Worm (Caenorhabditis elegans) whole organism, L1 larva: Measurements from ENCODE around the gene F41C3.1.
A peak's percentile ranks its signal among the peaks of the same experiment; 100 is the strongest.

Source experiments
- C04F5.9 ChIP-seq: sonication (generic microtip); optimal IDR thresholded peaks from 2 replicates; lab custom pipeline; 2016; ENCODE audit warnings: missing genetic modification characterization, missing compliant biosample characterization
- C16A3.4 ChIP-seq: fragments of 150-350 bp; optimal IDR thresholded peaks from 2 replicates; lab custom pipeline; 2014; ENCODE audit warnings: missing biosample characterization, missing genetic modification characterization
- C34B4.2 ChIP-seq: sonication (generic microtip); optimal IDR thresholded peaks from 2 replicates; lab custom pipeline; 2017; ENCODE audit warnings: mild to moderate bottlenecking, missing genetic modification characterization, missing compliant biosample characterization
- aha-1 ChIP-seq: fragments of 150-350 bp; optimal IDR thresholded peaks from 2 replicates; lab custom pipeline; 2014; ENCODE audit warnings: missing biosample characterization, missing genetic modification characterization
- blmp-1 ChIP-seq: fragments of 150-350 bp; optimal IDR thresholded peaks from 2 replicates; lab custom pipeline; 2014; ENCODE audit warnings: missing biosample characterization, missing genetic modification characterization
- ceh-63 ChIP-seq: fragments of 200-800 bp; sonication (Bioruptor generic); optimal IDR thresholded peaks from 2 replicates; lab custom pipeline; 2018; ENCODE audit warnings: mild to moderate bottlenecking, missing genetic modification characterization, missing compliant biosample characterization
- ceh-82 ChIP-seq, 3 experiments: fragments of 150-350 bp in 1 of 3; sonication (generic microtip) in 2 of 3; optimal IDR thresholded peaks; 2 replicates each; lab custom pipeline; 2014 to 2017; ENCODE audit warnings: missing biosample characterization in 3 of 3, missing genetic modification characterization in 3 of 3
- ceh-88 ChIP-seq: fragments of 200-800 bp; sonication (Bioruptor generic); IDR thresholded peaks from 2 replicates; pipeline ENCODE4 v1.3.6; 2022; ENCODE audit warnings: missing genetic modification characterization, missing compliant biosample characterization
- ceh-90 ChIP-seq: sonication (generic microtip); optimal IDR thresholded peaks from 2 replicates; lab custom pipeline; 2016; ENCODE audit warnings: missing genetic modification characterization, missing compliant biosample characterization
- ces-1 ChIP-seq: fragments of 150-350 bp; optimal IDR thresholded peaks from 2 replicates; lab custom pipeline; 2014; ENCODE audit warnings: missing biosample characterization, missing genetic modification reagents, missing genetic modification characterization
- efl-3 ChIP-seq: fragments of 200-800 bp; sonication (Bioruptor generic); optimal IDR thresholded peaks from 2 replicates; lab custom pipeline; 2018; ENCODE audit warnings: mild to moderate bottlenecking, missing genetic modification characterization, missing compliant biosample characterization
- egl-27 ChIP-seq, 2 experiments: fragments of 150-350 bp in 1 of 2; sonication (generic microtip); optimal IDR thresholded peaks; 3 replicates each; lab custom pipeline; 2017 to 2018; ENCODE audit warnings: missing biosample characterization in 2 of 2, missing genetic modification characterization in 2 of 2, missing genetic modification reagents in 2 of 2
- elt-2 ChIP-seq: sonication (generic microtip); optimal IDR thresholded peaks from 2 replicates; lab custom pipeline; 2016; ENCODE audit warnings: missing genetic modification characterization, mild to moderate bottlenecking, inconsistent platforms, missing compliant biosample characterization, missing genetic modification reagents
- ets-5 ChIP-seq: fragments of 200-800 bp; sonication (Bioruptor generic); IDR thresholded peaks from 2 replicates; pipeline ENCODE4 v1.3.6; 2022; ENCODE audit warnings: missing genetic modification characterization, missing compliant biosample characterization
- fkh-10 ChIP-seq: sonication (generic microtip); optimal IDR thresholded peaks from 2 replicates; lab custom pipeline; 2017; ENCODE audit warnings: missing biosample characterization, missing genetic modification reagents, missing genetic modification characterization
- fkh-4 ChIP-seq: sonication (generic microtip); optimal IDR thresholded peaks from 2 replicates; lab custom pipeline; 2016; ENCODE audit warnings: missing compliant biosample characterization, missing genetic modification characterization, borderline replicate concordance
- fkh-8 ChIP-seq: sonication (generic microtip); optimal IDR thresholded peaks from 2 replicates; lab custom pipeline; 2016; ENCODE audit warnings: mild to moderate bottlenecking, missing genetic modification characterization, missing compliant biosample characterization
- grh-1 ChIP-seq: fragments of 200-800 bp; sonication (Bioruptor generic); IDR thresholded peaks from 2 replicates; pipeline ENCODE4 v1.3.6; 2022; ENCODE audit warnings: missing genetic modification reagents, missing genetic modification characterization, missing compliant biosample characterization
- hlh-17 ChIP-seq: fragments of 200-800 bp; sonication (Bioruptor generic); optimal IDR thresholded peaks from 2 replicates; lab custom pipeline; 2018; ENCODE audit warnings: missing genetic modification characterization, mild to moderate bottlenecking, missing compliant biosample characterization, moderate library complexity, borderline replicate concordance
- irx-1 ChIP-seq: sonication (generic microtip); optimal IDR thresholded peaks from 2 replicates; lab custom pipeline; 2016; ENCODE audit warnings: missing genetic modification characterization, missing compliant biosample characterization
- jun-1 ChIP-seq: fragments of 150-350 bp; optimal IDR thresholded peaks from 2 replicates; lab custom pipeline; 2014; ENCODE audit warnings: missing biosample characterization, missing genetic modification reagents, missing genetic modification characterization
- lin-13 ChIP-seq: fragments of 150-350 bp; optimal IDR thresholded peaks from 2 replicates; lab custom pipeline; 2014; ENCODE audit warnings: missing biosample characterization, missing genetic modification reagents, missing genetic modification characterization
- lin-14 ChIP-seq: fragments of 200-800 bp; sonication (Bioruptor generic); optimal IDR thresholded peaks from 2 replicates; lab custom pipeline; 2018; ENCODE audit warnings: mild to moderate bottlenecking, missing genetic modification characterization, moderate library complexity, missing compliant biosample characterization
- lin-35 ChIP-seq, 2 experiments: fragments of 150-350 bp; optimal IDR thresholded peaks; 2 replicates each; lab custom pipeline; 2014; ENCODE audit warnings: missing biosample characterization in 2 of 2, missing genetic modification characterization in 2 of 2, missing genetic modification reagents in 2 of 2
- lin-39 ChIP-seq: fragments of 150-350 bp; optimal IDR thresholded peaks from 2 replicates; lab custom pipeline; 2014; ENCODE audit warnings: missing biosample characterization, missing genetic modification reagents, missing genetic modification characterization
- lir-3 ChIP-seq: sonication (generic microtip); optimal IDR thresholded peaks from 2 replicates; lab custom pipeline; 2016; ENCODE audit warnings: mild to moderate bottlenecking, missing genetic modification characterization, moderate library complexity, missing compliant biosample characterization; ENCODE audit not compliant: poor library complexity
- mef-2 ChIP-seq: fragments of 150-350 bp; optimal IDR thresholded peaks from 2 replicates; lab custom pipeline; 2014; ENCODE audit warnings: missing biosample characterization, missing genetic modification characterization
- nhr-19 ChIP-seq: fragments of 200-800 bp; sonication (Bioruptor generic); conservative IDR thresholded peaks from 2 replicates; pipeline ENCODE4 v1.3.6; 2022; ENCODE audit warnings: missing genetic modification characterization, missing compliant biosample characterization
- nhr-20 ChIP-seq: sonication (generic microtip); optimal IDR thresholded peaks from 2 replicates; lab custom pipeline; 2016; ENCODE audit warnings: mild to moderate bottlenecking, missing genetic modification characterization, missing compliant biosample characterization
- nhr-237 ChIP-seq: fragments of 150-350 bp; optimal IDR thresholded peaks from 2 replicates; lab custom pipeline; 2014; ENCODE audit warnings: missing biosample characterization, missing genetic modification characterization
- nhr-47 ChIP-seq: sonication (generic microtip); optimal IDR thresholded peaks from 2 replicates; lab custom pipeline; 2016; ENCODE audit warnings: mild to moderate bottlenecking, missing genetic modification characterization, moderate library complexity, missing compliant biosample characterization
- nhr-71 ChIP-seq: sonication (generic microtip); optimal IDR thresholded peaks from 2 replicates; lab custom pipeline; 2016; ENCODE audit warnings: mild to moderate bottlenecking, missing genetic modification characterization, moderate library complexity, missing compliant biosample characterization
- nhr-76 ChIP-seq: sonication (generic microtip); optimal IDR thresholded peaks from 2 replicates; lab custom pipeline; 2017; ENCODE audit warnings: missing biosample characterization, missing genetic modification characterization
- nhr-85 ChIP-seq: sonication (generic microtip); peaks from one replicate; lab custom pipeline; 2016; ENCODE audit warnings: missing genetic modification characterization, inconsistent platforms, missing compliant biosample characterization
- nhr-90 ChIP-seq: sonication (generic microtip); optimal IDR thresholded peaks from 2 replicates; lab custom pipeline; 2016; ENCODE audit warnings: mild to moderate bottlenecking, missing genetic modification characterization, missing compliant biosample characterization; ENCODE audit not compliant: poor library complexity
- pag-3 ChIP-seq: sonication (generic microtip); optimal IDR thresholded peaks from 2 replicates; lab custom pipeline; 2017; ENCODE audit warnings: missing genetic modification characterization, mild to moderate bottlenecking, missing compliant biosample characterization, antibody characterized with exemption, borderline replicate concordance; ENCODE audit not compliant: insufficient read depth
- skn-1 ChIP-seq: fragments of 150-350 bp; optimal IDR thresholded peaks from 2 replicates; lab custom pipeline; 2014; ENCODE audit warnings: missing biosample characterization, missing genetic modification characterization
- snpc-4 ChIP-seq: fragments of 150-350 bp; optimal IDR thresholded peaks from 2 replicates; lab custom pipeline; 2014; ENCODE audit warnings: missing biosample characterization, missing genetic modification characterization
- sox-4 ChIP-seq: sonication (generic microtip); optimal IDR thresholded peaks from 2 replicates; lab custom pipeline; 2016; ENCODE audit warnings: missing genetic modification characterization, missing compliant biosample characterization
- sptf-1 ChIP-seq: fragments of 150-350 bp; optimal IDR thresholded peaks from 2 replicates; lab custom pipeline; 2014; ENCODE audit warnings: missing biosample characterization, missing genetic modification characterization
- sup-37 ChIP-seq: fragments of 200-800 bp; sonication (Bioruptor generic); optimal IDR thresholded peaks from 2 replicates; lab custom pipeline; 2018; ENCODE audit warnings: mild to moderate bottlenecking, missing genetic modification characterization, missing compliant biosample characterization
- tbx-2 ChIP-seq: sonication (generic microtip); optimal IDR thresholded peaks from 2 replicates; lab custom pipeline; 2016; ENCODE audit warnings: missing genetic modification characterization, missing compliant biosample characterization
- unc-130 ChIP-seq: fragments of 150-350 bp; optimal IDR thresholded peaks from 2 replicates; lab custom pipeline; 2017; ENCODE audit warnings: missing biosample characterization, missing genetic modification characterization, inconsistent platforms
- unc-86 ChIP-seq: sonication (generic microtip); optimal IDR thresholded peaks from 2 replicates; lab custom pipeline; 2016; ENCODE audit warnings: missing genetic modification characterization, missing compliant biosample characterization
- unc-98 ChIP-seq: fragments of 200-800 bp; sonication (Bioruptor generic); IDR thresholded peaks from 2 replicates; pipeline ENCODE4 v1.3.6; 2022; ENCODE audit warnings: missing genetic modification characterization, missing compliant biosample characterization
- zag-1 ChIP-seq: fragments of 150-350 bp; optimal IDR thresholded peaks from 2 replicates; lab custom pipeline; 2014; ENCODE audit warnings: missing biosample characterization, missing genetic modification characterization
- ztf-11 ChIP-seq, 2 experiments: sonication (generic microtip); optimal IDR thresholded peaks; 2 replicates each; lab custom pipeline; 2016 to 2017; ENCODE audit warnings: missing genetic modification characterization in 2 of 2, missing biosample characterization in 1 of 2, missing compliant biosample characterization in 1 of 2
- ztf-4 ChIP-seq: fragments of 150-350 bp; optimal IDR thresholded peaks from 2 replicates; lab custom pipeline; 2014; ENCODE audit warnings: missing biosample characterization, missing genetic modification characterization

Gene F41C3.1

ce11 chrII:4756751-4757150 is 4.6 kb downstream of the F41C3.1 start, which contains the start of gene C27D9.2 (continued):
- TF ChIP-seq lin-13 (GFP tag; lab: Kevin White, UChicago) (no peak), unc-98 (GFP tag; lab: Robert Waterston, UW) (no peak), ztf-4 (no peak)

ce11 chrII:4758462-4758861 is 6.4 kb downstream of the F41C3.1 start, which contains the start of gene F26G1.3:
Gene F26G1.3 (plus strand): TSS chrII:4758762.
- TF ChIP-seq nhr-19 (GFP tag; lab: Robert Waterston, UW) (no peak), nhr-47 (tag; lab: Kevin White, UChicago) (no peak), nhr-90 (tag; lab: Kevin White, UChicago) (no peak), fkh-8 (tag; lab: Kevin White, UChicago) (no peak), aha-1 (tag; lab: Kevin White, UChicago) (no peak), nhr-237 (no peak), unc-98 (GFP tag; lab: Robert Waterston, UW) (no peak), fkh-4 (no peak), lin-39 (no peak), nhr-76 (tag; lab: Kevin White, UChicago) (no peak), C34B4.2 (tag; lab: Kevin White, UChicago) (no peak), mef-2 (tag; lab: Kevin White, UChicago) (no peak), fkh-10 (GFP tag; lab: Kevin White, UChicago) (no peak), ceh-88 (no peak)

ce11 chrII:4759835-4760234 is 7.7 kb downstream of the F41C3.1 start:
- TF ChIP-seq irx-1 (no peak), ces-1 (GFP tag; lab: Kevin White, UChicago) (no peak), nhr-19 (GFP tag; lab: Robert Waterston, UW) (no peak), nhr-20 (tag; lab: Kevin White, UChicago) (peak; percentile 50), unc-130 (tag; lab: Kevin White, UChicago) (no peak), lin-14 (peak; percentile 53), nhr-85 (peak; percentile 91), ceh-90 (no peak), C04F5.9 (no peak), unc-86 (tag; lab: Kevin White, UChicago) (no peak), nhr-71 (tag; lab: Kevin White, UChicago) (peak; percentile 13), C16A3.4 (tag; lab: Kevin White, UChicago) (no peak), lir-3 (no peak), tbx-2 (no peak), grh-1 (GFP tag; lab: Robert Waterston, UW) (no peak), zag-1 (no peak), elt-2 (tag; lab: Kevin White, UChicago) (no peak), jun-1 (tag; lab: Kevin White, UChicago) (no peak), skn-1 (tag; lab: Kevin White, UChicago) (no peak)

- TF ChIP-seq C34B4.2 (tag; lab: Kevin White, UChicago), result no peak
- TF ChIP-seq lin-35 (GFP tag; optimal IDR thresholded peaks at IDR 0.05; lab: Kevin White, UChicago), result peak in 1 of 2 experiments; percentile 4
- TF ChIP-seq ztf-11 (tag; optimal IDR thresholded peaks at IDR 0.05; lab: Kevin White, UChicago), result no peak
- TF ChIP-seq ceh-90, result no peak
- no peak for TF ChIP-seq efl-3 (GFP tag; lab: Kevin White, UChicago)
- TF ChIP-seq pag-3 (tag; lab: Kevin White, UChicago), result no peak
- no peak for TF ChIP-seq ceh-63
- TF ChIP-seq snpc-4 (tag; lab: Kevin White, UChicago), result no peak
- TF ChIP-seq tbx-2, result no peak
- TF ChIP-seq sptf-1 (tag; lab: Kevin White, UChicago), result no peak
- no peak for TF ChIP-seq ets-5
- no peak for TF ChIP-seq hlh-17 (GFP tag; lab: Kevin White, UChicago)
- no peak for TF ChIP-seq unc-130 (tag; lab: Kevin White, UChicago)
- TF ChIP-seq sup-37, result no peak
- TF ChIP-seq sox-4 (tag; lab: Kevin White, UChicago), result no peak
- no peak for TF ChIP-seq egl-27 (tag; optimal IDR thresholded peaks at IDR 0.05; lab: Kevin White, UChicago)
- no peak for TF ChIP-seq nhr-90 (tag; lab: Kevin White, UChicago)
- peak; percentile 93 for TF ChIP-seq nhr-85
- TF ChIP-seq nhr-71 (tag; lab: Kevin White, UChicago), result peak; percentile 31
- peak; percentile 37 for TF ChIP-seq lin-14
- TF ChIP-seq ceh-82 (tag; optimal IDR thresholded peaks at IDR 0.05; lab: Kevin White, UChicago), result no peak
- no peak for TF ChIP-seq lin-39
- TF ChIP-seq nhr-20 (tag; lab: Kevin White, UChicago), result peak; percentile 48
- TF ChIP-seq blmp-1 (tag; lab: Kevin White, UChicago), result peak; percentile 36
Observed at ce11 chrII:4761020-4761419, 8.9 kb downstream of the F41C3.1 start.
